Worm (Caenorhabditis elegans): ENCODE measurements around the gene dhs-24.
"Not testable (repeated sequence)": the region's sequence is repeated elsewhere in the genome, so short reads cannot be mapped to it uniquely, and the experiment has no call there.

The dhs-24 gene

DNA sequence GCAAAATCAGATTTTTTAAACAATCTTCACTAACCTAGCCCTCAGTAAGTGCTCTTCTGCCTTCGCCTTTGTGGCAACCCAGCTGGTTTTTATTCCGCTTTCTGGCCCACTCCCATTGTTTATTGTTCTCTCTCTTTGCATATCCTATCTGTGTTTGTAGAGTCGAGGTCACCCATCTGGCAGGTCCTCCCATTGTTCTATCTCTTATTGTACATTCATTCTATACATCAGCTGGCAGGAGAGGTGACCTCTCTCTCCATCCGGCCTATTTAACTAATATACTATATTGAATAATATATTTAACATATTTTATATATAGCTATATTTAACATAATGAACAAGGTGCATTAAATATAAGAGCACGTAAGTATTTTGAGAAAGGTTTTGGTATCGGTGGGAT is 15.5 kb upstream of the dhs-24 start:
- TF ChIP-seq cog-1 (tag; optimal IDR thresholded peaks at IDR 0.05) (no peak), med-1 (GFP tag; optimal IDR thresholded peaks at IDR 0.05; ENCODE audit: insufficient read depth) (no peak), ztf-23 (GFP tag; IDR thresholded peaks at IDR 0.05) (no peak), klf-2 (GFP tag; conservative IDR thresholded peaks at IDR 0.05) (no peak), flt-1 (GFP tag; IDR thresholded peaks at IDR 0.05) (no peak), ztf-29 (GFP tag; IDR thresholded peaks at IDR 0.05) (no peak), T22C8.4 (GFP tag; IDR thresholded peaks at IDR 0.05) (no peak), ref-1 (GFP tag; conservative IDR thresholded peaks at IDR 0.05) (no peak), tab-1 (GFP tag; IDR thresholded peaks at IDR 0.05) (no peak)

DNA sequence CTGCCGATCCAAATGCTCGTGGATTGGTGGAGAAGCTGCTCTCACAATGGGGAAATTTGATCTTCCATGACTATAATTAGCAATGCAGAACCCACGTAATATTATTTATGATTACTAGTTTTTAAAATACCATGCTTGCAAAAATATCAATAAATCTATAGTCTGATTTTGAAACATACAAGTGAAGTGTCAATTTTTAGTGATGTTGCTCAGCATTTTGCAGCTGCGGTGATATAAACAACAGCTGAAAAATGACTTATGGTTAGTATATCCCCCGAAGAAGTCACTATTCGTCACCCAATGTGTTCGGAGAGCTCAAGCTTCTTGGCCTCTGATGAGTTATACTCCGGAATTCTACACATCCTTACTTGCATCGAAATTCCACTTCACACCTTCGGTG is 12.3 kb upstream of the dhs-24 start, which contains the start of gene srh-172:
Gene srh-172 (plus strand): TSS at position 301 of the 400 bp plus-strand sequence.
- TF ChIP-seq ztf-23 (GFP tag; IDR thresholded peaks at IDR 0.05) (no peak), med-1 (GFP tag; optimal IDR thresholded peaks at IDR 0.05; ENCODE audit: insufficient read depth) (no peak), ztf-29 (GFP tag; IDR thresholded peaks at IDR 0.05) (no peak), T22C8.4 (GFP tag; IDR thresholded peaks at IDR 0.05) (no peak), flt-1 (GFP tag; IDR thresholded peaks at IDR 0.05) (no peak), tab-1 (GFP tag; IDR thresholded peaks at IDR 0.05) (no peak), cog-1 (tag; optimal IDR thresholded peaks at IDR 0.05) (no peak)

DNA sequence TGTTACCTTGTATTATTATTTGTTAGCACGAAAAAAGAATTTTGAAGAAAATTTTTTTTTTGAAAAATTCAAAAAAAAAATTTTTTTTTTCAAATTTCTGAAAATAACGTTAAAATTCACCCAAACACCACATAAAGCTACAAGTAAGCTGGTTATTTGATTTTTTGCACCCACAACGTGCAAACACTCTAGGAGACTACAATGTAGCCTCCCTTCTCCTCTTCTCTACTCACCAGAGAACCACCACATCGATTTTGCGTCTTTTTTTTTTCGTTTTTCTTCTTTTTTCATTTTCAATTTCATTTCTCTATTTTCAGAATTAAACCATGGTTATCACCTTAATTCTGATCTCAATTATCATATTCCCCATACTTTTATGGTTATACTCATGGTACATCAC is 8.7 kb upstream of the dhs-24 start, which contains the start of gene abhd-3.1:
Gene abhd-3.1 (plus strand): TSS at position 318 of the 400 bp plus-strand sequence.
- TF ChIP-seq ref-1 (GFP tag; conservative IDR thresholded peaks at IDR 0.05) (no peak), ztf-29 (GFP tag; IDR thresholded peaks at IDR 0.05) (no peak), T22C8.4 (GFP tag; IDR thresholded peaks at IDR 0.05) (no peak), tab-1 (GFP tag; IDR thresholded peaks at IDR 0.05) (no peak), ztf-23 (GFP tag; IDR thresholded peaks at IDR 0.05) (no peak), klf-2 (GFP tag; conservative IDR thresholded peaks at IDR 0.05) (no peak), flt-1 (GFP tag; IDR thresholded peaks at IDR 0.05) (no peak), cog-1 (tag; optimal IDR thresholded peaks at IDR 0.05) (no peak), med-1 (GFP tag; optimal IDR thresholded peaks at IDR 0.05; ENCODE audit: insufficient read depth) (no peak)

DNA sequence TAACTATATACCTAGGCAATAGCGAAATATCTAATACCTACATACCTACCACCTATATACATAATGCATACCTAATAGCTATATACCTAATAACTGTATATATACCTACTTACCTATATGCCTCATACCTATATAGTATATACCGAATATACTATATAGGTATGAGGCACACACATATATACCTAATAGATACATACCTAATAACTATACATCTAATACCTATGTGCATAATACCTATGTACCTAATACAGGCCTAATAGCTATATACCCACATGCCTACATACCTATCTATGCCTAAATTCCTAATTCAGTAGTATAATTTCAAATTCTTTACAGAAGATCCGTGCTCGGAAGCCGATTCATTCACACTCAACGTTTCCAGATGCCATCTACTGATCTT is 8.1 kb upstream of the dhs-24 start:
- no peak for TF ChIP-seq flt-1 (GFP tag; IDR thresholded peaks at IDR 0.05)
- TF ChIP-seq ztf-23 (GFP tag; IDR thresholded peaks at IDR 0.05) = no peak
- TF ChIP-seq cog-1 (tag; optimal IDR thresholded peaks at IDR 0.05) = no peak
- TF ChIP-seq ref-1 (GFP tag; conservative IDR thresholded peaks at IDR 0.05) = no peak
- no peak for TF ChIP-seq tab-1 (GFP tag; IDR thresholded peaks at IDR 0.05)
- no peak for TF ChIP-seq med-1 (GFP tag; optimal IDR thresholded peaks at IDR 0.05; ENCODE audit: insufficient read depth)
- TF ChIP-seq T22C8.4 (GFP tag; IDR thresholded peaks at IDR 0.05) = no peak
- no peak for TF ChIP-seq klf-2 (GFP tag; conservative IDR thresholded peaks at IDR 0.05)
- TF ChIP-seq ztf-29 (GFP tag; IDR thresholded peaks at IDR 0.05) = no peak

DNA sequence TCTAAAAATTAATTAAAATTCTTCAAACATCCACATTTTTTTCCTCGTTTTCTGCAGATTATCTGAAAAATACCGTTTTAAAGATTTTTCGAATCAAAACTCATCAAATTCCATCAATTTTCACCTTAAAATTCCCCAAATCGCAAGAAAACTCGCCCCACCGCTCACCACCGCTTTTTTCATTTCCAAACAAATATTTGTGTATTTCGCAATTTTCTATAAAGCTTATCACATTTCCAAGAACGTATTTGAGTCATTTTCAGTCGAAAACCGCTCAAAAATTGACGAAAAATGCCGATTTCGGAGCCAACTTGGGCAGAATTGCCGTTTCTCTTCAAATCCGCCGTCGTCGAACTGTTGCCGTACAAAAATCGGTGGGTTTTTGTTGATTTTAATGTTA is 3.3 kb upstream of the dhs-24 start, which contains the start of gene Y60A3A.8:
Gene Y60A3A.8 (plus strand): TSS at position 258 of the 400 bp plus-strand sequence.
- TF ChIP-seq ztf-29 (GFP tag; IDR thresholded peaks at IDR 0.05); ztf-23 (GFP tag; IDR thresholded peaks at IDR 0.05); med-1 (GFP tag; optimal IDR thresholded peaks at IDR 0.05; ENCODE audit: insufficient read depth): not testable (repeated sequence)

DNA sequence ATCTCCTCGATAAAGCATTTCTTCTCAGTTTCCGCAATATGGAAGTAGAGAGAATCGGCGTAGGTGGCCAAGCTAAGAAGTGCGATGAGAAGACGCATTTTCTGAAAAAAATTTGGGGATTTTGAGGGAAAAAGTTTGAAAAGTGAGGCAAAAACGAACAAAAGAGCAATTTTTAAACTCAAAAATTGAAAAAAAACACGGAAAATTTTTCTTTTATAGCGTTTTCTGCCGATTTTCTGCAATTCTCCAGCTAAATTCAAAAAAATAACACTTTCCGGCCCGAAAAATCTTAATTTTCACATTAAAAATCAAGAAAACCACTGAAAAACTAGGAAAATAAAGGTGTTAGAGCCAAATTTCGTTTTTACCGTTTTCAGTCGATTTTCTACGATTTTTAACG is 2.6 kb upstream of the dhs-24 start, which contains the start of gene tmed-4:
Gene tmed-4 (minus strand): TSS at position 101 of the 400 bp plus-strand sequence.
- not testable (repeated sequence) for TF ChIP-seq cog-1 (tag; optimal IDR thresholded peaks at IDR 0.05); ztf-29 (GFP tag; IDR thresholded peaks at IDR 0.05); ref-1 (GFP tag; conservative IDR thresholded peaks at IDR 0.05)

DNA sequence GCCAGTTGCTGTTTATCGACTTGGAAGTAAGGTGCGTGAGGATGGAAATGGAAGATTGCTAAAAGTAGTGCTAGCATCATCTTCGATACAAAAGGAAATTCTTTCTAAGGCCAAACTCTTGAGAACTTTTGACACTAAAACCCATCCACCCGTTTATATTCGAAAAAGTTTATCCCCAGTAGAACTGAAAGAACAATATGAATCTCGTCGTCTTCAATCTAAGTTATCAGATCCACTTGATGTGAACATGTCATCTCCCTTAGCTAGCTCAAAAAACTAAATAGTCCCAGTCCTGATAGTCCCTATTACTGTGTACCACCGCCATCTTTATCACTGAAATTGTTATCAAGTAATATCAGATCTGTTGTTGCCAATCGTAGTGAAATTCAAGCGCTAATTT is 9.5 kb downstream of the dhs-24 start:
- no peak for TF ChIP-seq ztf-23 (GFP tag; IDR thresholded peaks at IDR 0.05)

DNA sequence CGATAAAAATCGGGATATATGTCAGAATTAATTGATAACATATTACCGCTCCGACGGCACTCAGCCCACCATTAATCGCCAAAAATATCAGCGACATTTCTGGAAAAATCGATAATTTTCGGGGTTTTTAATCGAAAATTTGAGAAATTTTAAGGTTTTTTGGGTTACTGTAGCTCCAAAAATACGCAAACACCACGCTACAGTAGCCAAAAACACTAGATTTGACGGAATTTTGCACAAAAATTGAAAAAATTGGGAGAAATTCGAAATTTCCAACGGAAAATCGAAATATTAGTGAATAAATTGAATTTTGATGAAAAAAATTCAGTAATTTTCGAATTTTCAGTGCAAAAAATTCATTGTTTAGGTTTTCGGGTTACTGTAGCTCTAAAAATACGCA is 12.2 kb downstream of the dhs-24 start, which contains the start of gene algn-7:
Gene algn-7 (minus strand): TSS at position 101 of the 400 bp plus-strand sequence.
- TF ChIP-seq cog-1 (tag; optimal IDR thresholded peaks at IDR 0.05) = no peak
- TF ChIP-seq klf-2 (GFP tag; conservative IDR thresholded peaks at IDR 0.05) = no peak
- TF ChIP-seq med-1 (GFP tag; optimal IDR thresholded peaks at IDR 0.05; ENCODE audit: insufficient read depth) = no peak
- no peak for TF ChIP-seq T22C8.4 (GFP tag; IDR thresholded peaks at IDR 0.05)
- no peak for TF ChIP-seq ref-1 (GFP tag; conservative IDR thresholded peaks at IDR 0.05)
- no peak for TF ChIP-seq flt-1 (GFP tag; IDR thresholded peaks at IDR 0.05)
- TF ChIP-seq ztf-29 (GFP tag; IDR thresholded peaks at IDR 0.05) = no peak
- TF ChIP-seq tab-1 (GFP tag; IDR thresholded peaks at IDR 0.05) = no peak
- no peak for TF ChIP-seq ztf-23 (GFP tag; IDR thresholded peaks at IDR 0.05)

DNA sequence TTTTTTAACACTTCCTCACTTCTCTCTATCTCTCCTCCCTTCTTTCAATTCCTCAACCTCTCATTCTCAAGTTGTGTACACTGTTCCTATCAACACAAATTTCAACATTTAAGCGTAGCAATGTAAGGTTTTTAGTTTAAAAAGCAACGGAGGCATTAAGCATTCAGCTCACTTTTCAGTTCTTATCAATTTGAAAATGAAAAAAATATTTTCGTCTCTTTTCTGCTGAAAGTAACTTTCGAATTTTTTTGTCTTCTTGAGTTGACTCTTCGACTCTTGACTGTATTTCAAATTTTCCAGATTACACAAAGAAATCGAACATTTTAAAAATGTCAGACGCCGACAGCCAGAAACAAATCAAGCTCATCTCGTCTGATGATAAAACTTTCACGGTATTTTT is 22.5 kb downstream of the dhs-24 start, which contains the start of gene skr-4:
Gene skr-4 (plus strand): TSS at position 301 of the 400 bp plus-strand sequence.
- no peak for TF ChIP-seq klf-2 (GFP tag; conservative IDR thresholded peaks at IDR 0.05)
- TF ChIP-seq flt-1 (GFP tag; IDR thresholded peaks at IDR 0.05) = no peak
- TF ChIP-seq cog-1 (tag; optimal IDR thresholded peaks at IDR 0.05) = no peak
- TF ChIP-seq ref-1 (GFP tag; conservative IDR thresholded peaks at IDR 0.05) = no peak
- no peak for TF ChIP-seq med-1 (GFP tag; optimal IDR thresholded peaks at IDR 0.05; ENCODE audit: insufficient read depth)
- TF ChIP-seq ztf-29 (GFP tag; IDR thresholded peaks at IDR 0.05) = no peak
- no peak for TF ChIP-seq ztf-23 (GFP tag; IDR thresholded peaks at IDR 0.05)
- no peak for TF ChIP-seq tab-1 (GFP tag; IDR thresholded peaks at IDR 0.05)
- TF ChIP-seq T22C8.4 (GFP tag; IDR thresholded peaks at IDR 0.05) = no peak

DNA sequence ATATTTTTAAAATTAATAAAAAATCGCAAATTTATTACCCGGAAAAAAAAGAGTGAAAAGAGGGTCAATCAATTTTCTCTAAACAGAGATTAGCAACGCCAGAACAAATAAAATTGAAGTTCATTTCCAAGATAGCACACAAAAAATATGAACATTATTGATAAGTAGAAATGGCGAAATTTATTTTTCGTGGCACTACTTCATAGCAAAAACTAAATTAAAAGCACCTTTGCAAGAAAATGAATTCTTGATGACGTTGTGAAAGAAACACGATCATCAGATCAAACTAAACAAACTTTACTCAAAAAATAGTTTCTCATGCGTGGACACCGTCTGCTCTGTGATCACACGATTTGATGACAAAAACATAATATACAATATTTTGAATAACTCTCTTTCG is 23.8 kb downstream of the dhs-24 start, which contains the start of gene Y60A3A.16:
Gene Y60A3A.16 (minus strand): TSS at position 101 of the 400 bp plus-strand sequence.
- TF ChIP-seq ztf-23 (GFP tag; IDR thresholded peaks at IDR 0.05) (no peak), ref-1 (GFP tag; conservative IDR thresholded peaks at IDR 0.05) (no peak), cog-1 (tag; optimal IDR thresholded peaks at IDR 0.05) (no peak), T22C8.4 (GFP tag; IDR thresholded peaks at IDR 0.05) (no peak), ztf-29 (GFP tag; IDR thresholded peaks at IDR 0.05) (no peak)
